Worm (Caenorhabditis elegans) whole organism, mixed stage, embryonic: ENCODE data around the gene T07D3.4.

Source experiments
- M03D4.4 ChIP-seq: sonication (generic microtip); optimal IDR thresholded peaks from 2 replicates; lab custom pipeline; 2017; ENCODE audit warnings: mild to moderate bottlenecking, missing genetic modification characterization, missing compliant biosample characterization
- bed-3 ChIP-seq: fragments of 200-800 bp; sonication (Bioruptor generic); optimal IDR thresholded peaks from 3 replicates; lab custom pipeline; 2018; ENCODE audit warnings: mild to moderate bottlenecking, missing genetic modification characterization, moderate library complexity, missing compliant biosample characterization
- blmp-1 ChIP-seq: fragments of 150-350 bp; optimal IDR thresholded peaks from 2 replicates; lab custom pipeline; 2014; ENCODE audit warnings: missing biosample characterization, missing genetic modification characterization
- ceh-39 ChIP-seq: fragments of 150-350 bp; optimal IDR thresholded peaks from 2 replicates; lab custom pipeline; 2014; ENCODE audit warnings: missing biosample characterization, missing genetic modification characterization
- ceh-43 ChIP-seq: fragments of 200-800 bp; sonication (Bioruptor generic); optimal IDR thresholded peaks from 2 replicates; lab custom pipeline; 2018; ENCODE audit warnings: mild to moderate bottlenecking, missing genetic modification characterization, moderate library complexity, missing compliant biosample characterization
- ces-1 ChIP-seq: fragments of 150-350 bp; optimal IDR thresholded peaks from 2 replicates; lab custom pipeline; 2014; ENCODE audit warnings: missing biosample characterization, missing genetic modification reagents, missing genetic modification characterization
- cnd-1 ChIP-seq: fragments of 200-800 bp; sonication (Bioruptor generic); optimal IDR thresholded peaks from 2 replicates; lab custom pipeline; 2018; ENCODE audit warnings: mild to moderate bottlenecking, missing genetic modification characterization, missing compliant biosample characterization
- drap-1 ChIP-seq: fragments of 200-800 bp; sonication (Bioruptor generic); optimal IDR thresholded peaks from 3 replicates; lab custom pipeline; 2018; ENCODE audit warnings: mild to moderate bottlenecking, missing genetic modification characterization, missing compliant biosample characterization
- elt-1 ChIP-seq: sonication (generic microtip); optimal IDR thresholded peaks from 2 replicates; lab custom pipeline; 2017; ENCODE audit warnings: missing genetic modification characterization, mild to moderate bottlenecking, missing compliant biosample characterization, antibody characterized with exemption, moderate library complexity, borderline replicate concordance; ENCODE audit not compliant: insufficient read depth
- elt-3 ChIP-seq: fragments of 150-350 bp; optimal IDR thresholded peaks from 2 replicates; lab custom pipeline; 2014; ENCODE audit warnings: missing biosample characterization, missing genetic modification characterization
- flh-1 ChIP-seq: fragments of 200-800 bp; sonication (Bioruptor generic); optimal IDR thresholded peaks from 2 replicates; lab custom pipeline; 2018; ENCODE audit warnings: mild to moderate bottlenecking, missing genetic modification characterization, moderate library complexity, missing compliant biosample characterization
- ham-2 ChIP-seq: fragments of 200-800 bp; sonication (Bioruptor generic); optimal IDR thresholded peaks from 2 replicates; lab custom pipeline; 2018; ENCODE audit warnings: mild to moderate bottlenecking, missing genetic modification characterization, missing compliant biosample characterization
- hlh-1 ChIP-seq: fragments of 150-350 bp; optimal IDR thresholded peaks from 2 replicates; lab custom pipeline; 2014; ENCODE audit warnings: missing biosample characterization, missing genetic modification reagents, missing genetic modification characterization
- lin-13 ChIP-seq: fragments of 150-350 bp; optimal IDR thresholded peaks from 2 replicates; lab custom pipeline; 2014; ENCODE audit warnings: missing biosample characterization, missing genetic modification characterization
- lsy-2 ChIP-seq: fragments of 150-350 bp; optimal IDR thresholded peaks from 2 replicates; lab custom pipeline; 2014; ENCODE audit warnings: missing biosample characterization, missing genetic modification characterization
- mab-5 ChIP-seq: fragments of 150-350 bp; optimal IDR thresholded peaks from 2 replicates; lab custom pipeline; 2014; ENCODE audit warnings: missing biosample characterization, missing genetic modification characterization
- mep-1 ChIP-seq: fragments of 150-350 bp; optimal IDR thresholded peaks from 2 replicates; lab custom pipeline; 2017; ENCODE audit warnings: missing biosample characterization, missing genetic modification reagents, missing genetic modification characterization, inconsistent platforms
- mls-2 ChIP-seq: sonication (generic microtip); optimal IDR thresholded peaks from 2 replicates; lab custom pipeline; 2016; ENCODE audit warnings: mild to moderate bottlenecking, missing genetic modification characterization, moderate library complexity, missing compliant biosample characterization
- nhr-12 ChIP-seq: fragments of 150-350 bp; optimal IDR thresholded peaks from 2 replicates; lab custom pipeline; 2014; ENCODE audit warnings: missing biosample characterization, missing genetic modification characterization
- nhr-2 ChIP-seq: fragments of 150-350 bp; optimal IDR thresholded peaks from 2 replicates; lab custom pipeline; 2014; ENCODE audit warnings: missing biosample characterization, missing genetic modification characterization
- nhr-237 ChIP-seq: fragments of 150-350 bp; optimal IDR thresholded peaks from 2 replicates; lab custom pipeline; 2014; ENCODE audit warnings: missing biosample characterization, missing genetic modification characterization
- nhr-28 ChIP-seq: fragments of 150-350 bp; optimal IDR thresholded peaks from 2 replicates; lab custom pipeline; 2014; ENCODE audit warnings: missing biosample characterization, missing genetic modification characterization
- nhr-76 ChIP-seq: sonication (generic microtip); optimal IDR thresholded peaks from 2 replicates; lab custom pipeline; 2017; ENCODE audit warnings: missing biosample characterization, missing genetic modification characterization
- pha-4 ChIP-seq: fragments of 150-350 bp; optimal IDR thresholded peaks from 2 replicates; lab custom pipeline; 2018; ENCODE audit warnings: missing biosample characterization, missing genetic modification reagents, missing genetic modification characterization
- sem-2 ChIP-seq: fragments of 200-800 bp; sonication (Bioruptor generic); optimal IDR thresholded peaks from 2 replicates; lab custom pipeline; 2018; ENCODE audit warnings: mild to moderate bottlenecking, missing genetic modification characterization, missing compliant biosample characterization
- snpc-4 ChIP-seq: fragments of 150-350 bp; optimal IDR thresholded peaks from 2 replicates; lab custom pipeline; 2014; ENCODE audit warnings: missing biosample characterization, missing genetic modification characterization
- tbx-8 ChIP-seq: fragments of 200-800 bp; sonication (Bioruptor generic); optimal IDR thresholded peaks from 2 replicates; lab custom pipeline; 2018; ENCODE audit warnings: mild to moderate bottlenecking, missing genetic modification characterization, moderate library complexity, missing compliant biosample characterization
- unc-120 ChIP-seq: sonication (generic microtip); optimal IDR thresholded peaks from 2 replicates; lab custom pipeline; 2017; ENCODE audit warnings: missing genetic modification characterization, missing compliant biosample characterization; ENCODE audit not compliant: poor library complexity, severe bottlenecking
- unc-39 ChIP-seq: fragments of 150-350 bp; optimal IDR thresholded peaks from 2 replicates; lab custom pipeline; 2014; ENCODE audit warnings: missing biosample characterization, missing genetic modification characterization
- unc-62 ChIP-seq: fragments of 150-350 bp; optimal IDR thresholded peaks from 2 replicates; lab custom pipeline; 2014; ENCODE audit warnings: missing biosample characterization, missing genetic modification reagents, missing genetic modification characterization
- ztf-11 ChIP-seq: fragments of 150-350 bp; optimal IDR thresholded peaks from 2 replicates; lab custom pipeline; 2014; ENCODE audit warnings: missing biosample characterization, missing genetic modification characterization

The T07D3.4 gene

ce11 chrII:915780-916179, 27.7 kb downstream of the T07D3.4 start, which contains the start of gene fbxc-29:
Gene fbxc-29, plus strand, starts transcription at chrII:916080.
- TF ChIP-seq nhr-76 (tag; lab: Kevin White, UChicago): no peak
- TF ChIP-seq sem-2 (GFP tag; lab: Kevin White, UChicago): no peak
- no peak for TF ChIP-seq ceh-39 (tag; lab: Kevin White, UChicago)
- TF ChIP-seq mep-1 (tag; lab: Kevin White, UChicago): no peak
- TF ChIP-seq M03D4.4 (tag; lab: Kevin White, UChicago): no peak
- no peak for TF ChIP-seq ztf-11
- no peak for TF ChIP-seq elt-3 (tag; lab: Kevin White, UChicago)
- no peak for TF ChIP-seq nhr-237 (tag; lab: Kevin White, UChicago)
- no peak for TF ChIP-seq lsy-2 (tag; lab: Kevin White, UChicago)
- TF ChIP-seq pha-4 (tag; lab: Kevin White, UChicago): no peak
- TF ChIP-seq mls-2 (tag; lab: Kevin White, UChicago): no peak
- no peak for TF ChIP-seq lin-13 (tag; lab: Kevin White, UChicago)
- no peak for TF ChIP-seq hlh-1 (tag; lab: Kevin White, UChicago)
- no peak for TF ChIP-seq nhr-12 (tag; lab: Kevin White, UChicago)
- no peak for TF ChIP-seq tbx-8
- TF ChIP-seq snpc-4 (tag; lab: Kevin White, UChicago): no peak
- no peak for TF ChIP-seq elt-1

ce11 chrII:917324-917723, 29.2 kb downstream of the T07D3.4 start, which contains the start of gene fbxc-30:
Gene fbxc-30, plus strand, starts transcription at chrII:917624.
- TF ChIP-seq bed-3 (GFP tag; lab: Kevin White, UChicago): no peak
- no peak for TF ChIP-seq lsy-2 (tag; lab: Kevin White, UChicago)
- no peak for TF ChIP-seq flh-1 (GFP tag; lab: Kevin White, UChicago)
- TF ChIP-seq ceh-43 (GFP tag; lab: Kevin White, UChicago): no peak
- no peak for TF ChIP-seq tbx-8
- TF ChIP-seq ham-2 (GFP tag; lab: Kevin White, UChicago): no peak
- no peak for TF ChIP-seq lin-13 (tag; lab: Kevin White, UChicago)
- TF ChIP-seq cnd-1 (tag; lab: Kevin White, UChicago): no peak
- no peak for TF ChIP-seq pha-4 (tag; lab: Kevin White, UChicago)
- TF ChIP-seq mab-5 (tag; lab: Kevin White, UChicago): no peak
- no peak for TF ChIP-seq M03D4.4 (tag; lab: Kevin White, UChicago)
- TF ChIP-seq unc-62: no peak
- no peak for TF ChIP-seq hlh-1 (tag; lab: Kevin White, UChicago)
- TF ChIP-seq ces-1: no peak

ce11 chrII:920326-920725, 32.2 kb downstream of the T07D3.4 start:
- TF ChIP-seq unc-62 (no peak), nhr-76 (tag; lab: Kevin White, UChicago) (no peak)

ce11 chrII:922778-923177, 34.7 kb downstream of the T07D3.4 start:
- TF ChIP-seq sem-2 (GFP tag; lab: Kevin White, UChicago) (no peak), nhr-12 (tag; lab: Kevin White, UChicago) (no peak), mep-1 (tag; lab: Kevin White, UChicago) (no peak), unc-39 (no peak), lsy-2 (tag; lab: Kevin White, UChicago) (no peak), tbx-8 (no peak), nhr-76 (tag; lab: Kevin White, UChicago) (no peak), ceh-43 (GFP tag; lab: Kevin White, UChicago) (no peak), M03D4.4 (tag; lab: Kevin White, UChicago) (no peak), nhr-28 (no peak), drap-1 (GFP tag; lab: Kevin White, UChicago) (no peak), cnd-1 (tag; lab: Kevin White, UChicago) (no peak), unc-120 (no peak), nhr-2 (tag; lab: Kevin White, UChicago) (no peak), hlh-1 (tag; lab: Kevin White, UChicago) (no peak), ztf-11 (no peak), blmp-1 (no peak), elt-1 (no peak), snpc-4 (tag; lab: Kevin White, UChicago) (no peak)

ce11 chrII:923521-923920, 35.4 kb downstream of the T07D3.4 start, which contains the start of gene fbxc-28:
Gene fbxc-28, plus strand, starts transcription at chrII:923821.
- TF ChIP-seq hlh-1 (tag; lab: Kevin White, UChicago) (no peak), unc-39 (no peak), nhr-12 (tag; lab: Kevin White, UChicago) (no peak), elt-1 (no peak)
